Fruit fly (Drosophila melanogaster) whole organism, embryonic: ENCODE results near the gene CG14664.

Experiments
- Abd-B ChIP-seq: fragments of 200-800 bp; sonication (Bioruptor generic); optimal IDR thresholded peaks from 2 replicates; lab custom pipeline; 2018; ENCODE audit warnings: missing biosample characterization, mild to moderate bottlenecking, missing genetic modification characterization, moderate library complexity
- Atf3 ChIP-seq: fragments of 200-800 bp; sonication (Bioruptor generic); optimal IDR thresholded peaks from 3 replicates; lab custom pipeline; 2016; ENCODE audit warnings: missing biosample characterization, missing genetic modification characterization
- Awh ChIP-seq: fragments of 200-800 bp; sonication (Bioruptor generic); IDR thresholded peaks from 2 replicates; pipeline ENCODE4, ENCODE4 v1.3.6; 2022; ENCODE audit warnings: missing biosample characterization, missing genetic modification characterization
- Blimp-1 ChIP-seq: fragments of 200-800 bp; sonication (Bioruptor generic); optimal IDR thresholded peaks from 3 replicates; lab custom pipeline; 2018; ENCODE audit warnings: missing biosample characterization, missing genetic modification characterization, mild to moderate bottlenecking, moderate library complexity, missing genetic modification reagents
- CG10431 ChIP-seq: fragments of 200-800 bp; sonication (Bioruptor generic); optimal IDR thresholded peaks from 3 replicates; lab custom pipeline; 2018; ENCODE audit warnings: missing biosample characterization, mild to moderate bottlenecking, missing genetic modification characterization
- CG12155 ChIP-seq: fragments of 200-800 bp; sonication (Bioruptor generic); optimal IDR thresholded peaks from 3 replicates; lab custom pipeline; 2016; ENCODE audit warnings: missing biosample characterization, missing genetic modification characterization
- CG12744 ChIP-seq: fragments of 200-800 bp; sonication (Bioruptor generic); optimal IDR thresholded peaks from 2 replicates; lab custom pipeline; 2016; ENCODE audit warnings: missing biosample characterization, missing genetic modification characterization
- CG13123 ChIP-seq: fragments of 200-800 bp; sonication (Bioruptor generic); optimal IDR thresholded peaks from 2 replicates; lab custom pipeline; 2016; ENCODE audit warnings: missing biosample characterization, missing genetic modification characterization
- CG14965 ChIP-seq: fragments of 200-800 bp; sonication (Bioruptor generic); optimal IDR thresholded peaks from 2 replicates; lab custom pipeline; 2016; ENCODE audit warnings: missing biosample characterization, missing genetic modification characterization, borderline replicate concordance
- CG17328 ChIP-seq: fragments of 200-800 bp; sonication (Bioruptor generic); IDR thresholded peaks from 2 replicates; pipeline ENCODE4 v1.3.6; 2022; ENCODE audit warnings: missing biosample characterization, missing genetic modification characterization
- CG17568 ChIP-seq: fragments of 200-800 bp; sonication (Bioruptor generic); optimal IDR thresholded peaks from 2 replicates; lab custom pipeline; 2018; ENCODE audit warnings: missing biosample characterization, mild to moderate bottlenecking, missing genetic modification characterization, moderate library complexity
- CG34224 ChIP-seq: fragments of 200-800 bp; sonication (Bioruptor generic); IDR thresholded peaks from 3 replicates; pipeline ENCODE4 v1.3.6; 2022; ENCODE audit warnings: missing biosample characterization, missing genetic modification characterization; ENCODE audit not compliant: partially characterized antibody
- CG3726 ChIP-seq: fragments of 200-800 bp; sonication (Bioruptor generic); IDR thresholded peaks from 3 replicates; pipeline ENCODE4, ENCODE4 v1.3.6; 2022; ENCODE audit warnings: missing biosample characterization, missing genetic modification characterization
- CG7786 ChIP-seq: fragments of 200-800 bp; sonication (Bioruptor generic); optimal IDR thresholded peaks from 2 replicates; lab custom pipeline; 2016; ENCODE audit warnings: missing biosample characterization, missing genetic modification characterization
- CG7987 ChIP-seq: fragments of 200-800 bp; sonication (Bioruptor generic); optimal IDR thresholded peaks from 2 replicates; lab custom pipeline; 2018; ENCODE audit warnings: missing biosample characterization, mild to moderate bottlenecking, missing genetic modification characterization, moderate library complexity
- CG8388 ChIP-seq: fragments of 200-800 bp; sonication (Bioruptor generic); optimal IDR thresholded peaks from 2 replicates; lab custom pipeline; 2019; ENCODE audit warnings: missing biosample characterization, mild to moderate bottlenecking, missing genetic modification characterization, moderate library complexity
- D19B ChIP-seq: fragments of 200-800 bp; sonication (Bioruptor generic); optimal IDR thresholded peaks from 2 replicates; lab custom pipeline; 2017; ENCODE audit warnings: missing biosample characterization, mild to moderate bottlenecking, missing genetic modification characterization
- Dbx ChIP-seq: fragments of 200-800 bp; sonication (Bioruptor generic); IDR thresholded peaks from 3 replicates; pipeline ENCODE4 v1.3.6; 2022; ENCODE audit warnings: missing biosample characterization, missing genetic modification characterization
- Dfd ChIP-seq, 2 experiments: fragments of >200 bp; optimal IDR thresholded peaks; 2 replicates each; lab custom pipeline; 2017; ENCODE audit warnings: missing biosample characterization in 2 of 2, missing genetic modification characterization in 2 of 2
- Eip74EF ChIP-seq, 2 experiments: fragments of 200-800 bp in 1 of 2; fragments of >200 bp in 1 of 2; sonication (Bioruptor generic) in 1 of 2; optimal IDR thresholded peaks; 2 replicates each; lab custom pipeline; 2017 to 2019; ENCODE audit warnings: missing biosample characterization in 2 of 2, missing genetic modification characterization in 2 of 2, mild to moderate bottlenecking in 1 of 2, moderate library complexity in 1 of 2
- H2.0 ChIP-seq: fragments of 200-800 bp; sonication (Bioruptor generic); IDR thresholded peaks from 2 replicates; pipeline ENCODE4 v1.3.6; 2022; ENCODE audit warnings: missing biosample characterization, missing genetic modification characterization
- Hand ChIP-seq: fragments of 200-800 bp; sonication (Bioruptor generic); optimal IDR thresholded peaks from 2 replicates; lab custom pipeline; 2017; ENCODE audit warnings: mild to moderate bottlenecking, missing biosample characterization, missing genetic modification reagents, missing genetic modification characterization
- Hmx ChIP-seq: fragments of 200-800 bp; sonication (Bioruptor generic); optimal IDR thresholded peaks from 2 replicates; lab custom pipeline; 2016; ENCODE audit warnings: missing biosample characterization, missing genetic modification characterization
- Hr39 ChIP-seq: fragments of >200 bp; optimal IDR thresholded peaks from 2 replicates; lab custom pipeline; 2017
- NC2β ChIP-seq: fragments of 200-800 bp; sonication (Bioruptor generic); optimal IDR thresholded peaks from 2 replicates; lab custom pipeline; 2016; ENCODE audit warnings: missing biosample characterization, missing genetic modification characterization
- Opbp ChIP-seq: fragments of 200-800 bp; sonication (Bioruptor generic); IDR thresholded peaks from 3 replicates; pipeline ENCODE4 v1.3.6; 2022; ENCODE audit warnings: missing biosample characterization, missing genetic modification characterization; ENCODE audit not compliant: partially characterized antibody
- Sry-β ChIP-seq: fragments of 200-800 bp; sonication (Bioruptor generic); optimal IDR thresholded peaks from 2 replicates; lab custom pipeline; 2018; ENCODE audit warnings: missing biosample characterization, mild to moderate bottlenecking, missing genetic modification characterization, moderate library complexity
- Stat92E ChIP-seq, 3 experiments: fragments of >200 bp in 2 of 3; fragments of 200-800 bp in 1 of 3; sonication (Bioruptor generic) in 1 of 3; optimal IDR thresholded peaks; 2 replicates each; lab custom pipeline; 2017 to 2019; ENCODE audit warnings: missing biosample characterization in 3 of 3, missing genetic modification characterization in 3 of 3, mild to moderate bottlenecking in 1 of 3, moderate library complexity in 1 of 3
- ac ChIP-seq: fragments of 200-800 bp; sonication (Bioruptor generic); optimal IDR thresholded peaks from 3 replicates; lab custom pipeline; 2017; ENCODE audit warnings: missing biosample characterization, mild to moderate bottlenecking, missing genetic modification characterization
- cas ChIP-seq: fragments of 200-800 bp; sonication (Bioruptor generic); IDR thresholded peaks from 2 replicates; pipeline ENCODE4 v1.3.6; 2022; ENCODE audit warnings: missing biosample characterization, missing genetic modification characterization
- cg ChIP-seq: fragments of 200-800 bp; sonication (Bioruptor generic); optimal IDR thresholded peaks from 3 replicates; lab custom pipeline; 2019; ENCODE audit warnings: missing biosample characterization, mild to moderate bottlenecking, missing genetic modification characterization, moderate library complexity
- dimm ChIP-seq: fragments of 200-800 bp; sonication (Bioruptor generic); IDR thresholded peaks from 2 replicates; pipeline ENCODE4 v1.3.6; 2022; ENCODE audit warnings: missing biosample characterization, missing genetic modification characterization
- fd3F ChIP-seq: fragments of 200-800 bp; sonication (Bioruptor generic); optimal IDR thresholded peaks from 2 replicates; lab custom pipeline; 2018; ENCODE audit warnings: missing biosample characterization, mild to moderate bottlenecking, missing genetic modification characterization, moderate library complexity
- gcm2 ChIP-seq: fragments of 200-800 bp; sonication (Bioruptor generic); optimal IDR thresholded peaks from 2 replicates; lab custom pipeline; 2016; ENCODE audit warnings: missing biosample characterization, missing genetic modification characterization
- gfzf ChIP-seq: fragments of 200-800 bp; sonication (Bioruptor generic); optimal IDR thresholded peaks from 2 replicates; lab custom pipeline; 2016; ENCODE audit warnings: missing biosample characterization, mild to moderate bottlenecking, missing genetic modification characterization, moderate library complexity
- lmd ChIP-seq: fragments of 200-800 bp; sonication (Bioruptor generic); IDR thresholded peaks from 2 replicates; pipeline ENCODE4 v1.3.6; 2022; ENCODE audit warnings: missing biosample characterization, missing genetic modification characterization
- mirr ChIP-seq: fragments of 200-800 bp; sonication (Bioruptor generic); optimal IDR thresholded peaks from 3 replicates; lab custom pipeline; 2018; ENCODE audit warnings: missing biosample characterization, mild to moderate bottlenecking, missing genetic modification characterization
- nerfin-2 ChIP-seq: fragments of 200-800 bp; sonication (Bioruptor generic); IDR thresholded peaks from 2 replicates; pipeline ENCODE4 v1.3.6; 2022; ENCODE audit warnings: missing biosample characterization, missing genetic modification characterization; ENCODE audit not compliant: partially characterized antibody
- nom ChIP-seq: fragments of 200-800 bp; sonication (Bioruptor generic); optimal IDR thresholded peaks from 2 replicates; lab custom pipeline; 2017; ENCODE audit warnings: missing biosample characterization, missing genetic modification characterization, mild to moderate bottlenecking, moderate library complexity, missing genetic modification reagents
- pb ChIP-seq: fragments of 200-800 bp; sonication (Bioruptor generic); optimal IDR thresholded peaks from 3 replicates; lab custom pipeline; 2016; ENCODE audit warnings: missing biosample characterization, missing genetic modification characterization
- rib ChIP-seq: fragments of 200-800 bp; sonication (Bioruptor generic); IDR thresholded peaks from 2 replicates; pipeline ENCODE4 v1.3.6; 2022; ENCODE audit warnings: missing biosample characterization, missing genetic modification characterization
- run ChIP-seq: fragments of 200-800 bp; sonication (Bioruptor generic); optimal IDR thresholded peaks from 3 replicates; lab custom pipeline; 2018; ENCODE audit warnings: missing biosample characterization, mild to moderate bottlenecking, missing genetic modification characterization
- slou ChIP-seq: fragments of 200-800 bp; sonication (Bioruptor generic); optimal IDR thresholded peaks from 3 replicates; lab custom pipeline; 2016; ENCODE audit warnings: missing biosample characterization, missing genetic modification characterization
- tin ChIP-seq: fragments of 200-800 bp; sonication (Bioruptor generic); optimal IDR thresholded peaks from 3 replicates; lab custom pipeline; 2016; ENCODE audit warnings: missing biosample characterization, missing genetic modification characterization
- trh ChIP-seq: fragments of 200-800 bp; sonication (Bioruptor generic); optimal IDR thresholded peaks from 2 replicates; lab custom pipeline; 2016; ENCODE audit warnings: missing biosample characterization, missing genetic modification characterization
- usp ChIP-seq: fragments of >200 bp; optimal IDR thresholded peaks from 2 replicates; lab custom pipeline; 2017; ENCODE audit warnings: missing biosample characterization, missing genetic modification characterization
- wdn ChIP-seq: fragments of 200-800 bp; sonication (Bioruptor generic); IDR thresholded peaks from 2 replicates; pipeline ENCODE4 v1.3.6; 2022; ENCODE audit warnings: missing biosample characterization, missing genetic modification characterization
- zen2 ChIP-seq: fragments of 200-800 bp; sonication (Bioruptor generic); IDR thresholded peaks from 3 replicates; pipeline ENCODE4 v1.3.6; 2022; ENCODE audit warnings: missing biosample characterization, missing genetic modification characterization; ENCODE audit not compliant: partially characterized antibody
- zfh1 ChIP-seq: fragments of 200-800 bp; sonication (Bioruptor generic); IDR thresholded peaks from 3 replicates; pipeline ENCODE4 v1.3.6; 2022; ENCODE audit warnings: missing biosample characterization, missing genetic modification characterization

The CG14664 gene

DNA sequence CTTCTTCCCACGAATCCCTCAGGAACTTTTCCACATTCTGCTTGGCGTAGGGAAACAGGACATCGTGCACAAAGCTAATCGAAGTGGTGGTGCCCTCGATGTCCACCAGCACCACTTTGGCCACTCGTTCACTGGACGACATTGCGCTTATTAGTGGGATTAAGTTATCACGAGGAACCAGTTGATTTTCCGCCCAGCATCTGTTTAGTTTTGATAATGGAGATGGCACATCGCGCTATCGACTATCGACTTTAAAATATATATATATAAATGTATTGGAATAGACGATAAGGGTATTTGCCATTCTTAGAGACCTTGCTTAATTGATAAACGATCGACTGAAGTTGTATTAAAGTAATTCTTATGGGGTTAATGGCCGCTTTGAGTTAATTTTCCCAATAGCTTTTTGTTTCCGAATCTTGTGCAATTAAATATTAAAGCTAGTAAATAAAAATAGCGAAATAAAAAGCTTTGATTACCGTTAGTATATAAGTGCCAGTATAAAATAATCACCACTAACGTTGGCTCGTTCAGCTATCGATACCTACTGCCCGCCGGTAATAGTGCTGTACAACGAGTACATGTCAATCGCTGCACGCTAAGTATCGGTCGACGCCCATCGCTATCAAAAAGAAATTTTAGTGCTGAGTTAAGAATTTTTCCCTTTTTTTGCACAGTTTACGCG lies 32.7 kb downstream of the CG14664 start, which contains the start of the genes Enoph and Hph (continued):
- TF ChIP-seq CG10431 (GFP tag; lab: Kevin White, UChicago) (no peak), cas (GFP tag; lab: Robert Waterston, UW) (no peak), wdn (GFP tag; lab: Robert Waterston, UW) (peak; percentile 29; the same call in 1 of the 2 replicates), trh (GFP tag; lab: Kevin White, UChicago) (peak; percentile 33), CG8388 (GFP tag; lab: Kevin White, UChicago) (peak; percentile 25), Sry-β (peak; percentile 46), tin (GFP tag; lab: Kevin White, UChicago) (peak; percentile 69), Blimp-1 (GFP tag; lab: Kevin White, UChicago) (peak; percentile 45), Dfd (GFP tag; optimal IDR thresholded peaks at IDR 0.05; lab: Kevin White, UChicago) (no peak), CG17568 (GFP tag; lab: Kevin White, UChicago) (no peak), Awh (GFP tag; lab: Robert Waterston, UW) (0 out of 2 replicates have a peak, but pooled peaks have one; percentile 29), gcm2 (peak; percentile 40), CG12155 (GFP tag; lab: Kevin White, UChicago) (peak; percentile 71), nom (no peak), slou (peak; percentile 54), NC2β (GFP tag; lab: Kevin White, UChicago) (peak; percentile 12), mirr (GFP tag; lab: Kevin White, UChicago) (no peak), CG34224 (peak; percentile 77), ac (no peak), Atf3 (GFP tag; lab: Kevin White, UChicago) (peak; percentile 20), dimm (GFP tag; lab: Robert Waterston, UW) (no peak), CG3726 (GFP tag; lab: Robert Waterston, UW) (no peak), CG13123 (GFP tag; lab: Kevin White, UChicago) (no peak), zfh1 (GFP tag; lab: Robert Waterston, UW) (peak; percentile 50; the same call in 2 of the 3 replicates), pb (GFP tag; lab: Kevin White, UChicago) (no peak), Hr39 (lab: Kevin White, UChicago) (no peak), usp (GFP tag; lab: Kevin White, UChicago) (no peak), CG7786 (GFP tag; lab: Kevin White, UChicago) (peak; percentile 51), lmd (peak; percentile 67), CG14965 (GFP tag; lab: Kevin White, UChicago) (no peak), cg (GFP tag; lab: Kevin White, UChicago) (no peak), Stat92E (GFP tag; optimal IDR thresholded peaks at IDR 0.05; lab: Kevin White, UChicago) (no peak), Hmx (GFP tag; lab: Kevin White, UChicago) (no peak), Eip74EF (GFP tag; optimal IDR thresholded peaks at IDR 0.05; lab: Kevin White, UChicago) (no peak), fd3F (GFP tag; lab: Kevin White, UChicago) (peak; percentile 56), CG17328 (GFP tag; lab: Robert Waterston, UW) (0 out of 2 replicates have a peak, but pooled peaks have one; percentile 30), zen2 (peak; percentile 39; the same call in 1 of the 3 replicates), run (no peak), CG7987 (GFP tag; lab: Kevin White, UChicago) (no peak), gfzf (GFP tag; lab: Kevin White, UChicago) (no peak), rib (GFP tag; lab: Robert Waterston, UW) (peak; percentile 47; the same call in 1 of the 2 replicates), Hand (GFP tag; lab: Kevin White, UChicago) (no peak), Dbx (GFP tag; lab: Robert Waterston, UW) (peak; percentile 78), D19B (GFP tag; lab: Kevin White, UChicago) (peak; percentile 31), nerfin-2 (GFP tag; lab: Robert Waterston, UW) (peak; percentile 68), Abd-B (peak; percentile 79), CG12744 (GFP tag; lab: Kevin White, UChicago) (no peak), H2.0 (GFP tag; lab: Robert Waterston, UW) (no peak), Opbp (GFP tag; lab: Robert Waterston, UW) (peak; percentile 83)
